Fruit fly (Drosophila melanogaster) whole organism, pupa: Measurements from ENCODE around the gene CG34436.

ENCODE experiments used
- CG12605 ChIP-seq: fragments of 200-800 bp; sonication (Bioruptor generic); IDR thresholded peaks from 2 replicates; pipeline ENCODE4 v1.3.6; 2022; ENCODE audit warnings: missing biosample characterization, missing genetic modification characterization
- CG13204 ChIP-seq: fragments of 200-800 bp; sonication (Bioruptor generic); optimal IDR thresholded peaks from 2 replicates; lab custom pipeline; 2018; ENCODE audit warnings: missing biosample characterization, mild to moderate bottlenecking, missing genetic modification characterization, moderate library complexity
- CG17806 ChIP-seq: fragments of 200-800 bp; sonication (Bioruptor generic); optimal IDR thresholded peaks from 2 replicates; lab custom pipeline; 2018; ENCODE audit warnings: missing biosample characterization, mild to moderate bottlenecking, missing genetic modification characterization, moderate library complexity
- EcR ChIP-seq: fragments of 200-800 bp; sonication (Bioruptor generic); optimal IDR thresholded peaks from 3 replicates; lab custom pipeline; 2019; ENCODE audit warnings: missing biosample characterization, missing genetic modification characterization, mild to moderate bottlenecking, moderate library complexity, missing genetic modification reagents
- Pif1B ChIP-seq: fragments of 200-800 bp; sonication (Bioruptor generic); optimal IDR thresholded peaks from 3 replicates; lab custom pipeline; 2016; ENCODE audit warnings: missing biosample characterization, missing genetic modification characterization
- Snoo ChIP-seq: fragments of 200-800 bp; sonication (Bioruptor generic); optimal IDR thresholded peaks from 3 replicates; lab custom pipeline; 2017; ENCODE audit warnings: missing biosample characterization, mild to moderate bottlenecking, missing genetic modification characterization, inconsistent platforms
- gl ChIP-seq: fragments of 200-800 bp; sonication (Bioruptor generic); optimal IDR thresholded peaks from 2 replicates; lab custom pipeline; 2018; ENCODE audit warnings: missing biosample characterization, mild to moderate bottlenecking, missing genetic modification characterization
- rn ChIP-seq: fragments of 200-800 bp; sonication (Bioruptor generic); IDR thresholded peaks from 2 replicates; pipeline ENCODE4 v1.3.6; 2022; ENCODE audit warnings: missing biosample characterization, missing genetic modification characterization

dm6 chr3R:28297513-28297912 lies 15.1 kb downstream of the CG34436 start:
- TF ChIP-seq CG13204 (GFP tag; lab: Kevin White, UChicago) = no peak
- no peak for TF ChIP-seq CG17806 (tag; lab: Kevin White, UChicago)
- TF ChIP-seq rn = no peak
- TF ChIP-seq EcR (GFP tag; lab: Kevin White, UChicago) = no peak
- TF ChIP-seq Pif1B (GFP tag; lab: Kevin White, UChicago) = no peak
- TF ChIP-seq Snoo (tag; lab: Kevin White, UChicago) = no peak
- no peak for TF ChIP-seq CG12605 (GFP tag; lab: Robert Waterston, UW)
- no peak for TF ChIP-seq gl (tag; lab: Kevin White, UChicago)
